Fruit fly (Drosophila melanogaster) whole organism, adult: ENCODE results near the gene CG3117.

Source experiments
- CG11617 ChIP-seq: fragments of 200-800 bp; sonication (Bioruptor generic); optimal IDR thresholded peaks from 2 replicates; lab custom pipeline; 2017; ENCODE audit warnings: mild to moderate bottlenecking, missing biosample characterization, missing genetic modification reagents, missing genetic modification characterization
- CG12768 ChIP-seq: fragments of 200-800 bp; sonication (Bioruptor generic); optimal IDR thresholded peaks from 2 replicates; lab custom pipeline; 2017; ENCODE audit warnings: missing biosample characterization, missing genetic modification characterization, mild to moderate bottlenecking, moderate library complexity, missing genetic modification reagents
- CG14711 ChIP-seq: fragments of 200-800 bp; sonication (Bioruptor generic); optimal IDR thresholded peaks from 2 replicates; lab custom pipeline; 2018; ENCODE audit warnings: missing biosample characterization, mild to moderate bottlenecking, missing genetic modification characterization, moderate library complexity
- CG1620 ChIP-seq: fragments of 200-800 bp; sonication (Bioruptor generic); optimal IDR thresholded peaks from 2 replicates; lab custom pipeline; 2016; ENCODE audit warnings: missing biosample characterization, missing genetic modification characterization
- CG33017 ChIP-seq: fragments of 200-800 bp; sonication (Bioruptor generic); optimal IDR thresholded peaks from 2 replicates; lab custom pipeline; 2018; ENCODE audit warnings: missing biosample characterization, mild to moderate bottlenecking, missing genetic modification characterization, moderate library complexity
- CG5204 ChIP-seq: fragments of 200-800 bp; sonication (Bioruptor generic); optimal IDR thresholded peaks from 2 replicates; lab custom pipeline; 2016; ENCODE audit warnings: missing biosample characterization, missing genetic modification characterization
- CG7045 ChIP-seq: fragments of 200-800 bp; sonication (Bioruptor generic); optimal IDR thresholded peaks from 2 replicates; lab custom pipeline; 2017; ENCODE audit warnings: missing biosample characterization, mild to moderate bottlenecking, missing genetic modification characterization
- CG7101 ChIP-seq: fragments of 200-800 bp; sonication (Bioruptor generic); optimal IDR thresholded peaks from 2 replicates; lab custom pipeline; 2018; ENCODE audit warnings: missing biosample characterization, mild to moderate bottlenecking, missing genetic modification characterization, moderate library complexity
- Clk ChIP-seq: fragments of 200-800 bp; sonication (Bioruptor generic); optimal IDR thresholded peaks from 2 replicates; lab custom pipeline; 2017; ENCODE audit warnings: missing biosample characterization, missing genetic modification characterization
- Crg-1 ChIP-seq: fragments of 200-800 bp; sonication (Bioruptor generic); optimal IDR thresholded peaks from 2 replicates; lab custom pipeline; 2016; ENCODE audit warnings: missing biosample characterization, missing genetic modification characterization
- Hr96 ChIP-seq: fragments of 200-800 bp; sonication (Bioruptor generic); optimal IDR thresholded peaks from 2 replicates; lab custom pipeline; 2016; ENCODE audit warnings: missing biosample characterization, missing genetic modification characterization
- Mnt ChIP-seq: fragments of 200-800 bp; sonication (Bioruptor generic); optimal IDR thresholded peaks from 2 replicates; lab custom pipeline; 2016; ENCODE audit warnings: missing biosample characterization, mild to moderate bottlenecking, missing genetic modification characterization
- bab1 ChIP-seq: fragments of 200-800 bp; sonication (Bioruptor generic); optimal IDR thresholded peaks from 3 replicates; lab custom pipeline; 2019; ENCODE audit warnings: missing biosample characterization, mild to moderate bottlenecking, missing genetic modification characterization, moderate library complexity
- cic ChIP-seq: fragments of 200-800 bp; sonication (Bioruptor generic); optimal IDR thresholded peaks from 2 replicates; lab custom pipeline; 2017; ENCODE audit warnings: missing biosample characterization, mild to moderate bottlenecking, missing genetic modification characterization, moderate library complexity
- cnc ChIP-seq, 2 experiments: fragments of >200 bp; optimal IDR thresholded peaks; 2 replicates each; lab custom pipeline; 2017
- kay ChIP-seq: fragments of 200-800 bp; sonication (Bioruptor generic); peaks from one replicate; lab custom pipeline; 2016; ENCODE audit warnings: missing biosample characterization, missing genetic modification characterization, borderline replicate concordance
- ovo ChIP-seq: fragments of 200-800 bp; sonication (Bioruptor generic); optimal IDR thresholded peaks from 2 replicates; lab custom pipeline; 2016; ENCODE audit warnings: missing biosample characterization, missing genetic modification characterization
- pad ChIP-seq: fragments of 200-800 bp; sonication (Bioruptor generic); optimal IDR thresholded peaks from 3 replicates; lab custom pipeline; 2017; ENCODE audit warnings: missing biosample characterization, missing genetic modification characterization, mild to moderate bottlenecking, moderate library complexity, missing genetic modification reagents
- tj ChIP-seq: fragments of 200-800 bp; sonication (Bioruptor generic); optimal IDR thresholded peaks from 3 replicates; lab custom pipeline; 2017; ENCODE audit warnings: missing biosample characterization, mild to moderate bottlenecking, missing genetic modification characterization, moderate library complexity
- toe ChIP-seq: fragments of 200-800 bp; sonication (Bioruptor generic); optimal IDR thresholded peaks from 2 replicates; lab custom pipeline; 2016; ENCODE audit warnings: missing biosample characterization, missing genetic modification characterization

CG3117 gene

DNA sequence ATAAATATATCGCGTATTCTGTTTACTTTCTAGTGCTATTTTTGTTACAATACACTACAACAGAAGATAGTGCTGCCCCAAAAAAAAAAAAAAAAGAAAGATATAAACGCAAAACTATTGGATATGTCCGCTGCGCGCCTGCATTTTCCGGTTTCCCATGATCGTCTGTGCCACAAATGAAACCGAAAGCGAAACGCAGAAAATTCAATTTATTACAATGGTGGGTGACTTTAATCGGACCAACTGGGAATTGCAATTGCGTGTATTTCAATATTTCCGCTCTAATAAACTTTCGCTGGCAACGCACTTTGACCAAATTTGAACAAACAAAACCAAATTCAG, 15.6 kb upstream of the CG3117 start:
- TF ChIP-seq Hr96 (GFP tag; lab: Kevin White, UChicago) (no peak), tj (GFP tag; lab: Kevin White, UChicago) (no peak), Mnt (GFP tag; lab: Kevin White, UChicago) (no peak), CG12768 (GFP tag; lab: Kevin White, UChicago) (no peak), CG11617 (no peak), CG7045 (no peak), CG33017 (no peak), CG5204 (GFP tag; lab: Kevin White, UChicago) (no peak), kay (GFP tag; lab: Kevin White, UChicago) (no peak), toe (no peak), CG14711 (tag; lab: Kevin White, UChicago) (no peak), Crg-1 (GFP tag; lab: Kevin White, UChicago) (no peak), cnc (optimal IDR thresholded peaks at IDR 0.05; lab: Kevin White, UChicago) (no peak), cic (GFP tag; lab: Kevin White, UChicago) (no peak), bab1 (no peak), ovo (no peak), pad (no peak), CG7101 (tag; lab: Kevin White, UChicago) (no peak), Clk (GFP tag; lab: Kevin White, UChicago) (no peak)

DNA sequence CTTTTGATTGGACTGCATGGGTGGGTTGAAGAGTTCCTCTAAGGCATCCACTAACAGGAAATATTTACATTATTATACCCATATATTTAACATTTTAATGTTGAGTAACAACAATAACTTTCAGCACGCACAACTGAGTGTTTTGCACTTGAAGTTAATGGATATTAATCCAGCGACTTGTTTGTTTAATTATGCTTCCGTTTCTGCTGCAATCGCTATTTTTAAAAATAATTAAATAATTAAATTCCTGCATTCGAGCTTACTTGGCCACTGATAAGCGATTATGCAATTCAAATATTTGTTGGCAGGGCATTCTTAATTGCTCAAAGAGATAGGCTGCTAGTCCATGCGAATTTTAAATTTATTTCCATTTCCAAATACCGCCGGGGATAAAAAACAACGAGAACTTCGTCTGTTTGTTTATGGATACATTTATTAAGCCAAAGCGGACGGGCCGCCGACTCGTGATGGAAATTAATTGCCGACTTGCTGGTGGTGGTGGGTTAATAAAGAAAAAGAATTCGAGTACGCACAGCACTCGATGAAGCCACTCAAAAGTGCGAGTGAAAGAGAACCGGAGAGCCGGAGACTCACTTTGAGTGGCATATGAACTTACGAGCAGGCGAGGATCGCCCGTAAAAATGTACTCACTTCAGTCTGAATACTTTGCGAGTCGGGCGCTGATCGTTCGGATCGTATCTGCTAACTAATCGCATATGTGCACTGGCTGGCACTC, 15.0 kb upstream of the CG3117 start:
- TF ChIP-seq Mnt (GFP tag; lab: Kevin White, UChicago): peak; percentile 43
- peak; percentile 49 for TF ChIP-seq cic (GFP tag; lab: Kevin White, UChicago)
- no peak for TF ChIP-seq toe
- no peak for TF ChIP-seq CG14711 (tag; lab: Kevin White, UChicago)
- TF ChIP-seq bab1: peak; percentile 9
- no peak for TF ChIP-seq CG7045
- TF ChIP-seq CG33017: peak; percentile 3
- TF ChIP-seq tj (GFP tag; lab: Kevin White, UChicago): peak; percentile 70
- TF ChIP-seq kay (GFP tag; lab: Kevin White, UChicago): peak; percentile 30

DNA sequence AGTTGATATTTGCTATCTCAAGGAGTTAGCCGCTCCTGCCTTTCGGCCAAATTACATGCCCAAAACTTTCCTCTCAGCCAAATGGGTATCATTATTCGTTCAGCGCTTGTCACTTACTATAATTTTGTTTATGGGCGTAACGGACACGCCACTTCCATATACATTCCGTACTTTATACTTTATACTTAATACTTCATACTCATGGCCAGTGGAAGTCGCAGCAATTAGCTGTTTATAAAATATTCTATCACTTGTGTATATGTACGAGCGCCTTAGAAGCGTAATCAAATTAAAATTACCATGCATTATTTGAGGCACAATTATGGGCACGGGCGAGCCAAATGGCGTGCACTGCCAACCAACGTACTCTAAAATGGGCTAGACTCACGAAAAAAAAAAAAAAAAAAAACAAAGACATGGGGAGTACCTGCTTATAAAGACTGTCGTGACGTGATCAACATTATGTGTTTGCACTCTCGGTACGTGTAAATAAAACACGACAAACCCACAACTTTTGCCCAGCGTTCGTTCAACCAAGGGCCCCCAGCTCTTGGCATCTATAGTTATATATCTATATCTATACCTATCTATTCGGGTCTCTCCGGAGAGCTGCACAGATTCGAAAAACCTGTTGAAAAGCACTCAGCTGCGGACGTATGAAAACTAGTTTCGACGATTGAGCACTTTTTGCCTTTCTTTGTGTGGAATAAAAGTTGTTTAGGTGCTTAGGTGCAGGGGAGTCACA, 14.3 kb upstream of the CG3117 start:
- peak; percentile 68 for TF ChIP-seq kay (GFP tag; lab: Kevin White, UChicago)
- TF ChIP-seq CG12768 (GFP tag; lab: Kevin White, UChicago): peak; percentile 61
- peak; percentile 38 for TF ChIP-seq cic (GFP tag; lab: Kevin White, UChicago)
- no peak for TF ChIP-seq bab1
- TF ChIP-seq CG7045: no peak
- TF ChIP-seq CG5204 (GFP tag; lab: Kevin White, UChicago): no peak

DNA sequence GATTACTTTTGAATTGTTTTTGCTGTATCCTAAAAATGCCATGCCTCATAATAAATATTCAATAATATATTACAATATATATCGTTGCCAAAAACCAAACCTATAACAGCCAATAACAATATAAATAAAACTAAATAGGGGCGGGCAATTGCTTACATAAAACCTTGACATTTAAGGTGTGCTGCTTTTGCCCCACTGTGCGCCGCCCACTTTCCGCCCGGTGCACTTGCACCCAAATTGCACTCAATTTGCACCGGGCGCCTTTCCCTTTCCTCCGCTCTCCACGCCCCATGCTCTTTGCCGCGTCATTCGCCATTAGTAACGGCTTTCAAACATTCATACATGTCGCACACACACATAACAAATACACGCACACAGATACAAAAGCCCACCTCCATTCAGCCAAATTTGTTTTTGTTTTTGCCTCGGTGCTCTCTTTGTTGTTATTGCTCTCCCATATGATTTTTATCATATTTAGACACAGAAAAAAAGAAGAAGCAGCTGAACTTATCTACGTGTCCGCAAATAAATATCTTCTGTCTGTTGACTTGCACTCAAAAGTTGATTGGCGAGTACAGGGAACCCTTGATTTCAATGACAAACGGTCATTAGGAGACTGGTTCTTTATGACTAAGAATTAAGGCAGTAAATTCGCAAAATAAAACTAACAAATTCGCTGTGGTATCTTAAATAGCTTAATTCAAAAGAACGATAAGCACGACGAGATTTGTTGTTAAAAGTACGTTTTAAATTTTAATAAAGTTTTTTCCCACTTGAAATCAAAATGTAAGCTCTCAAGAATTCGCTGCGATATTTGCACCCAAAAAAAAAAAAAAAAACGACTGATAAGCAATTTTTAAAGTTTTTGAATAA, 11.1 kb upstream of the CG3117 start:
- TF ChIP-seq CG5204 (GFP tag; lab: Kevin White, UChicago): peak; percentile 40
- TF ChIP-seq Clk (GFP tag; lab: Kevin White, UChicago): no peak
- peak; percentile 10 for TF ChIP-seq CG14711 (tag; lab: Kevin White, UChicago)
- TF ChIP-seq Mnt (GFP tag; lab: Kevin White, UChicago): peak; percentile 18
- TF ChIP-seq tj (GFP tag; lab: Kevin White, UChicago): peak; percentile 38
- TF ChIP-seq CG7101 (tag; lab: Kevin White, UChicago): peak; percentile 15
- TF ChIP-seq toe: peak; percentile 1
- no peak for TF ChIP-seq bab1
- TF ChIP-seq CG12768 (GFP tag; lab: Kevin White, UChicago): peak; percentile 34
- peak; percentile 94 for TF ChIP-seq cic (GFP tag; lab: Kevin White, UChicago)
- TF ChIP-seq kay (GFP tag; lab: Kevin White, UChicago): peak; percentile 99
- TF ChIP-seq ovo: peak; percentile 89
- TF ChIP-seq CG7045: peak; percentile 51
- TF ChIP-seq Hr96 (GFP tag; lab: Kevin White, UChicago): peak; percentile 98
- peak; percentile 65 for TF ChIP-seq CG11617
- peak; percentile 36 for TF ChIP-seq Crg-1 (GFP tag; lab: Kevin White, UChicago)
- no peak for TF ChIP-seq CG33017
- TF ChIP-seq pad: peak; percentile 30
- no peak for TF ChIP-seq CG1620 (GFP tag; lab: Kevin White, UChicago)
- TF ChIP-seq cnc (optimal IDR thresholded peaks at IDR 0.05; lab: Kevin White, UChicago): peak in 1 of 2 experiments; percentile 62

DNA sequence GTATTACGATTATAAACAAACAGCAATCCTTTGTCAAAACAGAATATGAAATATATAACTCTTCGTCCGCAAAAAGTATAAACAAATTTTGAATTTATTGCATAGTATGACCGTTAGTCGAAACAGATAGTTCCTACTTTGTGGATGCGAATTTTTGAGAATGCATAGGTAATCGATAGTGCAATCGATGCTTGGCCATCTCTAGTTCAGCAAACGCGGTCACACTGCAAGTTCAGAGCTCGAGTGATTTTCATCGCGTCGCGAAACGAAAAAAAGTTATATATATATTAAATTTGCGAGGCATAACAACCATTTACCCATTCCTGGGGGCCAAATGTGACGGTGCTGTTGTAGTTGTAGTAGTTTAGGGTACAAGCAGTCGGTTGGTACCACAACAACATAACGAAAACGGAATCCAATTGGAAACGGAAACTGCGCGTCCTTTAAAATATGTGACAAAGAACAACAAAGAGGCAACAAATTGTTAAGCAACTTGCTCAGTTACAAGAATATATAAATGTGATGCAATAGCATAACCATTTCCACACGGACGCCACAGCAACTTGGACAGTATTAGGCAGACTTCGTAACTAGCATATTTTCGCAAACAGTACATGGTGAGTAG, 10.1 kb upstream of the CG3117 start, which contains the start of gene CG2991:
CG2991 (plus strand) TSS at position 205 of the 625 bp plus-strand sequence.
- TF ChIP-seq CG14711 (tag; lab: Kevin White, UChicago): peak; percentile 46
- TF ChIP-seq Crg-1 (GFP tag; lab: Kevin White, UChicago): peak; percentile 15
- TF ChIP-seq CG7101 (tag; lab: Kevin White, UChicago): peak; percentile 55
- no peak for TF ChIP-seq CG5204 (GFP tag; lab: Kevin White, UChicago)
- TF ChIP-seq CG1620 (GFP tag; lab: Kevin White, UChicago): peak; percentile 58
- TF ChIP-seq CG11617: no peak
- no peak for TF ChIP-seq tj (GFP tag; lab: Kevin White, UChicago)
- peak; percentile 77 for TF ChIP-seq bab1
- peak; percentile 14 for TF ChIP-seq CG12768 (GFP tag; lab: Kevin White, UChicago)
- TF ChIP-seq cic (GFP tag; lab: Kevin White, UChicago): peak; percentile 60
- peak; percentile 61 for TF ChIP-seq Mnt (GFP tag; lab: Kevin White, UChicago)
